Fruit fly (Drosophila melanogaster): ENCODE results near the gene shop.

shop gene

DNA sequence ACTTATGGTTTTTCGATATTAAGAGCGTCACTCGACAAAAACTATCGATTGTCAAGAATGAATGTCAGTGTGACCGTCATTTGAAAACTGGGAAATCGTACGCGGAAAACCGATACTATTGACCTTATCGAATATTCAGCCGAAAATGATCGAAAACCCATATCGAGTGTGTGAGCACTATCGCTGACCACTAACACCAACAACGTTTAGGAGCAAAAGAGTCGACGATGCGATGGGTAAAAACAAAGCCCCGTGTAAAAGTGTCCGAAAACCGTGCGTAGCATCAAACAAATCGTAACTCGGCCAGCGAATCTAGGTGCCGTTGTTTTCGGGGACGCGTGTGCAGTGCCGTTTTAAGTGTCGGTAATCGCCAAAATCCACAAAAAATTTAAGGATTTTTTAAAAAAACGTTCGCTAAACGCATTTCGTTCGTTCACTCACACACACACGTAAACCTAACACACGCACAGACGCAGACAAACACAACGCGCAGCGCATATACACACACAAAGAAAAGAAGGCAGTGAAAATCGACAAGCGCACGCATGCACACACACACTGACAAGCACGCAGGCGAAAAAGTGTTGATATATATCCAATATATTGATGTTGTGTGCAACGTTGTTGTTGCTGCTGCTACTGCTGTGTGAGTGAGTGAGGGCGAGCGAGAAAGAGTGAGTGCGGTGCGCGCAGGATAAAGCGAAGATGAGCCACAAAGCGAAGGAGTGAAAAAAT lies 15.5 kb upstream of the shop start, which contains the start of the genes CG7326 and Dora (continued):
- TF ChIP-seq slou (GFP tag; optimal IDR thresholded peaks at IDR 0.05), result no peak
- peak; percentile 82 for TF ChIP-seq MBD-R2 (GFP tag; IDR thresholded peaks at IDR 0.05)
- peak; percentile 25 for TF ChIP-seq lbe (GFP tag; optimal IDR thresholded peaks at IDR 0.05)
- no peak for TF ChIP-seq MTF-1 (GFP tag; optimal IDR thresholded peaks at IDR 0.05; ENCODE audit: borderline replicate concordance)
- peak; percentile 42 for TF ChIP-seq CG3995 (GFP tag; optimal IDR thresholded peaks at IDR 0.05)
- peak; percentile 8 for TF ChIP-seq NfI (GFP tag; optimal IDR thresholded peaks at IDR 0.05)
- TF ChIP-seq CG11093 (GFP tag; IDR thresholded peaks at IDR 0.05), result no peak
- TF ChIP-seq CG7839 (tag; optimal IDR thresholded peaks at IDR 0.05), result no peak
- TF ChIP-seq cg (GFP tag; optimal IDR thresholded peaks at IDR 0.05), result peak; percentile 100
- TF ChIP-seq sna (GFP tag; IDR thresholded peaks at IDR 0.05; ENCODE audit: partially characterized antibody), result peak; percentile 90
- peak; percentile 20 for TF ChIP-seq her (GFP tag; optimal IDR thresholded peaks at IDR 0.05)
- peak; percentile 50 for TF ChIP-seq Sin3A (optimal IDR thresholded peaks at IDR 0.05)
- TF ChIP-seq eve (GFP tag; optimal IDR thresholded peaks at IDR 0.05), result no peak
- TF ChIP-seq vfl (GFP tag; optimal IDR thresholded peaks at IDR 0.05), result no peak
- TF ChIP-seq hbn (GFP tag; IDR thresholded peaks at IDR 0.05; ENCODE audit: partially characterized antibody), result peak; percentile 91
- peak; percentile 87 for TF ChIP-seq hb (GFP tag; IDR thresholded peaks at IDR 0.05; ENCODE audit: partially characterized antibody)
- TF ChIP-seq Aef1 (GFP tag; IDR thresholded peaks at IDR 0.05), result peak; percentile 46
- peak; percentile 90 for TF ChIP-seq CG14860 (GFP tag; IDR thresholded peaks at IDR 0.05; ENCODE audit: partially characterized antibody)
- peak; percentile 54; the same call in 2 of the 3 replicates for TF ChIP-seq ci (GFP tag; IDR thresholded peaks at IDR 0.05)
- peak; percentile 77; the same call in 1 of the 2 replicates for TF ChIP-seq CG42726 (GFP tag; IDR thresholded peaks at IDR 0.05; ENCODE audit: partially characterized antibody)
- TF ChIP-seq Gug (GFP tag; IDR thresholded peaks at IDR 0.05), result no peak
- TF ChIP-seq CG9817 (tag; optimal IDR thresholded peaks at IDR 0.05), result no peak
- TF ChIP-seq CG18011 (GFP tag; optimal IDR thresholded peaks at IDR 0.05), result peak; percentile 12
- peak; percentile 3 for TF ChIP-seq sug (tag; optimal IDR thresholded peaks at IDR 0.05)
- no peak for TF ChIP-seq CG14014 (GFP tag; IDR thresholded peaks at IDR 0.05)
- TF ChIP-seq fu2 (GFP tag; optimal IDR thresholded peaks at IDR 0.05), result no peak
- peak; percentile 96 for TF ChIP-seq zen2 (GFP tag; IDR thresholded peaks at IDR 0.05; ENCODE audit: partially characterized antibody)
- TF ChIP-seq CG30020 (tag; optimal IDR thresholded peaks at IDR 0.05), result peak; percentile 49
- no peak for TF ChIP-seq Atf-2 (GFP tag; optimal IDR thresholded peaks at IDR 0.05)
- TF ChIP-seq yki (optimal IDR thresholded peaks at IDR 0.05), result no peak
- TF ChIP-seq Poxn (GFP tag; IDR thresholded peaks at IDR 0.05), result no peak
- peak; percentile 63 for TF ChIP-seq CG2712 (tag; optimal IDR thresholded peaks at IDR 0.05)
- TF ChIP-seq CG4617 (GFP tag; optimal IDR thresholded peaks at IDR 0.05; ENCODE audit: borderline replicate concordance), result peak; percentile 54
- peak; percentile 90 for TF ChIP-seq CG16813 (GFP tag; IDR thresholded peaks at IDR 0.05; ENCODE audit: partially characterized antibody)
- TF ChIP-seq tna (GFP tag; IDR thresholded peaks at IDR 0.05; ENCODE audit: partially characterized antibody), result peak; percentile 92
- no peak for TF ChIP-seq CG2889 (GFP tag; IDR thresholded peaks at IDR 0.05)
- no peak for TF ChIP-seq CG6813 (GFP tag; optimal IDR thresholded peaks at IDR 0.05)
- no peak for TF ChIP-seq ro (GFP tag; IDR thresholded peaks at IDR 0.05)
- TF ChIP-seq vnd (GFP tag; IDR thresholded peaks at IDR 0.05; ENCODE audit: partially characterized antibody), result peak; percentile 84
- TF ChIP-seq trh (GFP tag; optimal IDR thresholded peaks at IDR 0.05), result no peak
- peak; percentile 30 for TF ChIP-seq kni (GFP tag; optimal IDR thresholded peaks at IDR 0.05)
- peak; percentile 80 for TF ChIP-seq inv (GFP tag; IDR thresholded peaks at IDR 0.05; ENCODE audit: partially characterized antibody)
- TF ChIP-seq Opbp (GFP tag; IDR thresholded peaks at IDR 0.05; ENCODE audit: partially characterized antibody), result peak; percentile 91
- peak; percentile 82 for TF ChIP-seq CG15514 (GFP tag; optimal IDR thresholded peaks at IDR 0.05)
- peak; percentile 82 for TF ChIP-seq CG15479 (GFP tag; optimal IDR thresholded peaks at IDR 0.05)
- TF ChIP-seq CG9876 (GFP tag; optimal IDR thresholded peaks at IDR 0.05), result no peak
- peak; percentile 91 for TF ChIP-seq CG7963 (GFP tag; IDR thresholded peaks at IDR 0.05; ENCODE audit: partially characterized antibody)
- TF ChIP-seq CG18262 (tag; optimal IDR thresholded peaks at IDR 0.05), result no peak
